Worm (Caenorhabditis elegans) whole organism, L1 larva: ENCODE results near the gene rab-3.
A peak's percentile ranks its signal among the peaks of the same experiment; 100 is the strongest.

Source experiments
- C34B4.2 ChIP-seq: sonication (generic microtip); optimal IDR thresholded peaks from 2 replicates; lab custom pipeline; 2017; ENCODE audit warnings: mild to moderate bottlenecking, missing genetic modification characterization, missing compliant biosample characterization
- F16B12.6 ChIP-seq: fragments of 150-350 bp; optimal IDR thresholded peaks from 2 replicates; lab custom pipeline; 2014; ENCODE audit warnings: missing biosample characterization, missing genetic modification characterization
- aha-1 ChIP-seq: fragments of 150-350 bp; optimal IDR thresholded peaks from 2 replicates; lab custom pipeline; 2014; ENCODE audit warnings: missing biosample characterization, missing genetic modification characterization
- alr-1 ChIP-seq: fragments of 200-800 bp; sonication (Bioruptor generic); optimal IDR thresholded peaks from 2 replicates; lab custom pipeline; 2018; ENCODE audit warnings: borderline replicate concordance, mild to moderate bottlenecking, missing genetic modification characterization, missing compliant biosample characterization
- ama-1 ChIP-seq: fragments of 150-350 bp; optimal IDR thresholded peaks from 2 replicates; lab custom pipeline; 2014
- blmp-1 ChIP-seq: fragments of 150-350 bp; optimal IDR thresholded peaks from 2 replicates; lab custom pipeline; 2014; ENCODE audit warnings: missing biosample characterization, missing genetic modification characterization
- ceh-82 ChIP-seq, 3 experiments: fragments of 150-350 bp in 1 of 3; sonication (generic microtip) in 2 of 3; optimal IDR thresholded peaks; 2 replicates each; lab custom pipeline; 2014 to 2017; ENCODE audit warnings: missing biosample characterization in 3 of 3, missing genetic modification characterization in 3 of 3
- ceh-90 ChIP-seq: sonication (generic microtip); optimal IDR thresholded peaks from 2 replicates; lab custom pipeline; 2016; ENCODE audit warnings: missing genetic modification characterization, missing compliant biosample characterization
- dpl-1 ChIP-seq, 3 experiments: fragments of 150-350 bp in 2 of 3; sonication (generic microtip) in 1 of 3; optimal IDR thresholded peaks; 2 replicates each; lab custom pipeline; 2014 to 2017; ENCODE audit warnings: missing biosample characterization in 3 of 3, missing genetic modification characterization in 3 of 3, missing genetic modification reagents in 3 of 3
- dsc-1 ChIP-seq: sonication (generic microtip); optimal IDR thresholded peaks from 2 replicates; lab custom pipeline; 2016; ENCODE audit warnings: mild to moderate bottlenecking, missing genetic modification characterization, missing compliant biosample characterization
- efl-1 ChIP-seq, 4 experiments: fragments of 150-350 bp; optimal IDR thresholded peaks in 3 of 4; peaks in 1 of 4; 1 replicate in 1 of 4; 2 replicates in 3 of 4; lab custom pipeline; 2014; ENCODE audit warnings: missing biosample characterization in 2 of 4, missing genetic modification characterization in 2 of 4, missing genetic modification reagents in 2 of 4
- efl-3 ChIP-seq: fragments of 200-800 bp; sonication (Bioruptor generic); optimal IDR thresholded peaks from 2 replicates; lab custom pipeline; 2018; ENCODE audit warnings: mild to moderate bottlenecking, missing genetic modification characterization, missing compliant biosample characterization
- egl-27 ChIP-seq, 2 experiments: fragments of 150-350 bp in 1 of 2; sonication (generic microtip); optimal IDR thresholded peaks; 3 replicates each; lab custom pipeline; 2017 to 2018; ENCODE audit warnings: missing biosample characterization in 2 of 2, missing genetic modification characterization in 2 of 2, missing genetic modification reagents in 2 of 2
- elt-2 ChIP-seq: sonication (generic microtip); optimal IDR thresholded peaks from 2 replicates; lab custom pipeline; 2016; ENCODE audit warnings: missing genetic modification characterization, mild to moderate bottlenecking, inconsistent platforms, missing compliant biosample characterization, missing genetic modification reagents
- fkh-10 ChIP-seq: sonication (generic microtip); optimal IDR thresholded peaks from 2 replicates; lab custom pipeline; 2017; ENCODE audit warnings: missing biosample characterization, missing genetic modification reagents, missing genetic modification characterization
- grh-1 ChIP-seq: fragments of 200-800 bp; sonication (Bioruptor generic); IDR thresholded peaks from 2 replicates; pipeline ENCODE4 v1.3.6; 2022; ENCODE audit warnings: missing genetic modification reagents, missing genetic modification characterization, missing compliant biosample characterization
- isw-1 ChIP-seq: fragments of 200-800 bp; sonication (Bioruptor generic); IDR thresholded peaks from 2 replicates; pipeline ENCODE4 v1.3.6; 2022; ENCODE audit warnings: missing genetic modification characterization, missing compliant biosample characterization
- lin-14 ChIP-seq: fragments of 200-800 bp; sonication (Bioruptor generic); optimal IDR thresholded peaks from 2 replicates; lab custom pipeline; 2018; ENCODE audit warnings: mild to moderate bottlenecking, missing genetic modification characterization, moderate library complexity, missing compliant biosample characterization
- lin-35 ChIP-seq, 2 experiments: fragments of 150-350 bp; optimal IDR thresholded peaks; 2 replicates each; lab custom pipeline; 2014; ENCODE audit warnings: missing biosample characterization in 2 of 2, missing genetic modification characterization in 2 of 2, missing genetic modification reagents in 2 of 2
- lir-3 ChIP-seq: sonication (generic microtip); optimal IDR thresholded peaks from 2 replicates; lab custom pipeline; 2016; ENCODE audit warnings: mild to moderate bottlenecking, missing genetic modification characterization, moderate library complexity, missing compliant biosample characterization; ENCODE audit not compliant: poor library complexity
- mef-2 ChIP-seq: fragments of 150-350 bp; optimal IDR thresholded peaks from 2 replicates; lab custom pipeline; 2014; ENCODE audit warnings: missing biosample characterization, missing genetic modification characterization
- mep-1 ChIP-seq: fragments of 150-350 bp; optimal IDR thresholded peaks from 2 replicates; lab custom pipeline; 2014; ENCODE audit warnings: missing biosample characterization, missing genetic modification characterization
- nhr-11 ChIP-seq: fragments of 150-350 bp; optimal IDR thresholded peaks from 2 replicates; lab custom pipeline; 2014; ENCODE audit warnings: missing biosample characterization, missing genetic modification characterization
- nhr-20 ChIP-seq: sonication (generic microtip); optimal IDR thresholded peaks from 2 replicates; lab custom pipeline; 2016; ENCODE audit warnings: mild to moderate bottlenecking, missing genetic modification characterization, missing compliant biosample characterization
- nhr-71 ChIP-seq: sonication (generic microtip); optimal IDR thresholded peaks from 2 replicates; lab custom pipeline; 2016; ENCODE audit warnings: mild to moderate bottlenecking, missing genetic modification characterization, moderate library complexity, missing compliant biosample characterization
- pag-3 ChIP-seq: sonication (generic microtip); optimal IDR thresholded peaks from 2 replicates; lab custom pipeline; 2017; ENCODE audit warnings: missing genetic modification characterization, mild to moderate bottlenecking, missing compliant biosample characterization, antibody characterized with exemption, borderline replicate concordance; ENCODE audit not compliant: insufficient read depth
- rnt-1 ChIP-seq: sonication (generic microtip); optimal IDR thresholded peaks from 2 replicates; lab custom pipeline; 2016; ENCODE audit warnings: mild to moderate bottlenecking, missing genetic modification characterization, moderate library complexity, missing compliant biosample characterization
- snpc-4 ChIP-seq: fragments of 150-350 bp; optimal IDR thresholded peaks from 2 replicates; lab custom pipeline; 2014; ENCODE audit warnings: missing biosample characterization, missing genetic modification characterization
- snu-23 ChIP-seq: sonication (generic microtip); optimal IDR thresholded peaks from 2 replicates; lab custom pipeline; 2016; ENCODE audit warnings: missing genetic modification characterization, missing compliant biosample characterization
- tbx-2 ChIP-seq: sonication (generic microtip); optimal IDR thresholded peaks from 2 replicates; lab custom pipeline; 2016; ENCODE audit warnings: missing genetic modification characterization, missing compliant biosample characterization
- unc-130 ChIP-seq: fragments of 150-350 bp; optimal IDR thresholded peaks from 2 replicates; lab custom pipeline; 2017; ENCODE audit warnings: missing biosample characterization, missing genetic modification characterization, inconsistent platforms
- unc-30 ChIP-seq: sonication (generic microtip); optimal IDR thresholded peaks from 2 replicates; lab custom pipeline; 2017; ENCODE audit warnings: missing biosample characterization, missing genetic modification characterization
- vab-15 ChIP-seq: sonication (generic microtip); optimal IDR thresholded peaks from 2 replicates; lab custom pipeline; 2017; ENCODE audit warnings: missing genotype, mild to moderate bottlenecking, missing genetic modification characterization, missing compliant biosample characterization
- ztf-11 ChIP-seq, 2 experiments: sonication (generic microtip); optimal IDR thresholded peaks; 2 replicates each; lab custom pipeline; 2016 to 2017; ENCODE audit warnings: missing genetic modification characterization in 2 of 2, missing biosample characterization in 1 of 2, missing compliant biosample characterization in 1 of 2

rab-3 gene

DNA sequence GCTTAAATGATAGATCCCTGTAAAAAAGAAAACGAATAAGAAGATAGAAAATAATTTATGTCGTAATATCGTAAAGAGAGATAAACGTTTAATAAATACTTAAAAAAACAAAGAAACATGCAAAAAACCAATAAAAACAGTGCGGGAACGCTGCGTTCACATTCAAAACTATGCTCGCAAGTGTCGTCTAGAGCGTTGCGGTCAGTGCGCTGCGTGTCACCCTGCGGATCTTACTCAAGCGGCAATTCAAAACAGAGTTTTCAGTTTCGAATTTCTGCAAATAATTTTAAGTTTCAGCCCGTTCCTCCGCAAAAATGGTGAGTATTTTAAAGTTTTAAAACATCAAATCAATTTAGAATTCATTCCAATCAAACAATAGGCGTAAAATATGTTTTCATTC is 12.8 kb downstream of the rab-3 start, which contains the start of the genes tiar-1 and lelo-4 (continued):
- TF ChIP-seq snu-23 (peak; percentile 76), mep-1 (tag; lab: Kevin White, UChicago) (peak; percentile 80)

DNA sequence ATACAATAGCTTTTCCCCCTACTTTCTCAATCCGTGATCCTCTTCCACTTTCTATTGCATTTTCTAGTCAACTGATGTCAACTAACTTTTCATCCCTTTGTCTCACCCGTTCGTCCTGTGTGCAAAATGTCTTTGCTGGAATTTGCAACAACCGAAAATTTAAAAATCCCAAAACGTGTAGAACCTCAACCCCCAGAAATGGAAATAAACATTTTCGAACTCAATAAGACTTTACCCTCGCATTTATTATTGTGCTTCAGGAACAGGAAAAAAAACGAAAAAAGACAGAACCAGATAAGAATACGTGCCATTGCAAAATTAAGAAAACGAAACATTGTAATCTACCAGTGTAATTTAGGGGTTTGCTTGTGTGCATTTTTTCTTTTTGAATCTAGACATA is 15.5 kb downstream of the rab-3 start:
- TF ChIP-seq ceh-82 (tag; optimal IDR thresholded peaks at IDR 0.05; lab: Kevin White, UChicago) (no peak), efl-3 (GFP tag; lab: Kevin White, UChicago) (no peak), fkh-10 (GFP tag; lab: Kevin White, UChicago) (no peak), snu-23 (peak; percentile 3), nhr-71 (no peak), nhr-20 (no peak), lir-3 (tag; lab: Kevin White, UChicago) (no peak), isw-1 (GFP tag; lab: Robert Waterston, UW) (no peak), lin-35 (GFP tag; optimal IDR thresholded peaks at IDR 0.05; lab: Kevin White, UChicago) (no peak)

DNA sequence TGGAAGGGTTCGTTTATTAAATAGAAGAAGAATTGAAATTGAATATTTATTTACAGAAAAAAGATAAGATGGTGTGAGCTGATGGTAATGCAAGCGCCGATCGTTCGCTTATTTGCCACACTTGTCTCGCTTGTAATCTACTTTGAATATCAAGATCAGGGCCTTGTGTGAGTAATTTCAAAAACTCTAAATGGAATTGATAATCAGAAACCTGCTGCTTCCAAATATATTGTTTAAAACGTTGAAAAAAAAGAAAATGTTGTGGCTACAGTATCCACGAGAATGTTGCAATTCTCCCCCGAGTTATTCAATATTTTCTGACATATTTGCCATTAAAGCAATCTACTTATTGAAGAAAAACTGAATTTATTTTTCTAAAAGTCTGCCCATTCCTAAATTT is 16.8 kb downstream of the rab-3 start:
- TF ChIP-seq dpl-1 (GFP tag; optimal IDR thresholded peaks at IDR 0.05; lab: Kevin White, UChicago) (no peak), grh-1 (GFP tag; lab: Robert Waterston, UW) (no peak), ceh-90 (tag; lab: Kevin White, UChicago) (no peak), C34B4.2 (no peak), unc-130 (tag; lab: Kevin White, UChicago) (no peak), snpc-4 (tag; lab: Kevin White, UChicago) (no peak), elt-2 (no peak), efl-1 (optimal IDR thresholded peaks at IDR 0.05; lab: Kevin White, UChicago) (no peak), efl-1 (GFP tag; optimal IDR thresholded peaks at IDR 0.05 in 1 of 2; lab: Kevin White, UChicago) (peak in 1 of 2 experiments; percentile 81)

DNA sequence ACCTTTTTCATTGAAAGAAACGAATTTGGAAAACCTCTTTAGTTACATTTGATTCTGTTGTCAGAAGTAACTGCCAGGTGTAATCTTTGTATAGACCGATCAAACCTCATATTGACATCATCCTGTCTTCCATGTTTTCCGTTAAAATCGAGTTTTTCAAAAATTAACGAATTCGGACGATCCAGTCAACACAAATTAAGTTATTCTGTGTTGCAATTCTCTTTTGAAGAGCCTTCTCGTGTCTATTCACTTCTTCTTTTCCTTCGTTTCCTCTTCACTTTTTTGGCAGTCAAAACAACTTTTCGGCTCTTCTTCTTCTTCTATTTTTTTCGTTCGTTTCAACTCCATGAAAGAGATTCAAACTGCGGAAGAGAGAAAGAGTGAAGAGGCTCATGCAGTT is 19.5 kb downstream of the rab-3 start:
- TF ChIP-seq aha-1 (tag; lab: Kevin White, UChicago) = no peak
- no peak for TF ChIP-seq alr-1
- TF ChIP-seq snpc-4 (tag; lab: Kevin White, UChicago) = no peak
- TF ChIP-seq unc-30 = no peak
- TF ChIP-seq F16B12.6 (tag; lab: Kevin White, UChicago) = no peak
- no peak for TF ChIP-seq nhr-11 (tag; lab: Kevin White, UChicago)
- no peak for TF ChIP-seq vab-15 (tag; lab: Kevin White, UChicago)
- peak; percentile 4 for TF ChIP-seq nhr-71
- no peak for TF ChIP-seq C34B4.2
- peak; percentile 77 for TF ChIP-seq lin-14 (GFP tag; lab: Kevin White, UChicago)
- TF ChIP-seq efl-3 (GFP tag; lab: Kevin White, UChicago) = no peak
- peak; percentile 90 for TF ChIP-seq fkh-10 (GFP tag; lab: Kevin White, UChicago)
- no peak for TF ChIP-seq ztf-11 (tag; optimal IDR thresholded peaks at IDR 0.05; lab: Kevin White, UChicago)
- TF ChIP-seq tbx-2 (tag; lab: Kevin White, UChicago) = peak; percentile 42
- no peak for TF ChIP-seq rnt-1 (tag; lab: Kevin White, UChicago)
- no peak for TF ChIP-seq dsc-1
- no peak for TF ChIP-seq ama-1 (lab: Kevin White, UChicago)
- no peak for TF ChIP-seq pag-3
- no peak for TF ChIP-seq mef-2 (tag; lab: Kevin White, UChicago)

DNA sequence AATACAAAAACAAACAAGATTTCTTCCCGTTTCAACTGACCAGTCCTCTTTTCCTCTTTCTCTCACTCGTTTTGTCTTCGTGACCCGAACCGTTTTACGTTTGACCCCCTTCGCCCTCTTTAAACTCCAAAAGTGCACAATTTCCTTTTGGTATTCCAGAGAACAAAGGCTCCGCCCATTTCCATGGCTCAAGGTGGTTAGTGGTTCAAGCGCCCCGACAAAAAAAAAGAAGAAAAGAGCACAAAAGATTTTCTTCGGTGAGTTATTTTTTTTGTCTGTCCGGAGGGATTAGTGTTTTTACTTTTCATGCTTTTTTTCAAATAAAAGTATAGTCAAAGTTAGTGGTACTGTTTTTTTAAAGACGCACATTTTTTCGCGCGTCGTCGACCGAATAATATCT is 20.1 kb downstream of the rab-3 start, which contains the start of gene osta-2:
osta-2 (plus strand) TSS at position 160 of the 400 bp plus-strand sequence.
- no peak for TF ChIP-seq egl-27 (tag; optimal IDR thresholded peaks at IDR 0.05; lab: Kevin White, UChicago)
- no peak for TF ChIP-seq fkh-10 (GFP tag; lab: Kevin White, UChicago)
- peak; percentile 27 for TF ChIP-seq lin-14 (GFP tag; lab: Kevin White, UChicago)
- TF ChIP-seq blmp-1 (tag; lab: Kevin White, UChicago) = peak; percentile 12
